Worm (Caenorhabditis elegans) whole organism, L4 larva: ENCODE results near the gene srxa-8.
A peak's percentile ranks its signal among the peaks of the same experiment; 100 is the strongest.

ENCODE experiments used
- D1046.2 ChIP-seq: fragments of 200-800 bp; sonication (Bioruptor generic); IDR thresholded peaks from 2 replicates; pipeline ENCODE4 v1.3.6; 2022; ENCODE audit warnings: missing genetic modification characterization, missing compliant biosample characterization
- F49E8.2 ChIP-seq: sonication (generic microtip); optimal IDR thresholded peaks from 2 replicates; lab custom pipeline; 2016; ENCODE audit warnings: missing compliant biosample characterization, mild to moderate bottlenecking, missing genetic modification characterization, borderline replicate concordance
- R02D3.7 ChIP-seq: fragments of 150-350 bp; sonication (generic microtip); optimal IDR thresholded peaks from 3 replicates; lab custom pipeline; 2014; ENCODE audit warnings: missing biosample characterization, missing genetic modification characterization
- T20F7.1 ChIP-seq: fragments of 200-800 bp; sonication (Bioruptor generic); optimal IDR thresholded peaks from 2 replicates; lab custom pipeline; 2018; ENCODE audit warnings: mild to moderate bottlenecking, missing genetic modification characterization, missing compliant biosample characterization
- T26A8.4 ChIP-seq: fragments of 200-800 bp; sonication (Bioruptor generic); IDR thresholded peaks from 2 replicates; pipeline ENCODE4 v1.3.6; 2022; ENCODE audit warnings: missing genetic modification characterization, missing compliant biosample characterization
- Y105C5A.15 ChIP-seq: fragments of 200-800 bp; sonication (Bioruptor generic); IDR thresholded peaks from 2 replicates; pipeline ENCODE4 v1.3.6; 2022; ENCODE audit warnings: missing genetic modification characterization, missing compliant biosample characterization
- Y48G9A.11 ChIP-seq: fragments of 200-800 bp; sonication (Bioruptor generic); IDR thresholded peaks from 2 replicates; pipeline ENCODE4 v1.3.6; 2022; ENCODE audit warnings: missing genetic modification reagents, missing genetic modification characterization, missing compliant biosample characterization
- Y75B8A.6 ChIP-seq: fragments of 200-800 bp; sonication (Bioruptor generic); IDR thresholded peaks from 2 replicates; pipeline ENCODE4 v1.3.6; 2022; ENCODE audit warnings: missing genetic modification reagents, missing genetic modification characterization, missing compliant biosample characterization
- ama-1 ChIP-seq: fragments of 150-350 bp; optimal IDR thresholded peaks from 2 replicates; lab custom pipeline; 2014; ENCODE audit warnings: inconsistent platforms, mixed read lengths
- cey-2 ChIP-seq: sonication (generic microtip); optimal IDR thresholded peaks from 3 replicates; lab custom pipeline; 2017; ENCODE audit warnings: missing genetic modification characterization, mild to moderate bottlenecking, missing compliant biosample characterization, antibody characterized with exemption, borderline replicate concordance; ENCODE audit not compliant: insufficient read depth
- ctbp-1 ChIP-seq: fragments of 200-800 bp; sonication (Bioruptor generic); IDR thresholded peaks from 2 replicates; pipeline ENCODE4 v1.3.6; 2022; ENCODE audit warnings: missing genetic modification reagents, missing genetic modification characterization, missing compliant biosample characterization
- dmd-6 ChIP-seq: fragments of 200-800 bp; sonication (Bioruptor generic); IDR thresholded peaks from 2 replicates; pipeline ENCODE4 v1.3.6; 2022; ENCODE audit warnings: missing genetic modification reagents, missing genetic modification characterization, missing compliant biosample characterization
- dmd-8 ChIP-seq: fragments of 200-800 bp; sonication (Bioruptor generic); IDR thresholded peaks from 2 replicates; pipeline ENCODE4 v1.3.6; 2022; ENCODE audit warnings: missing genetic modification characterization, missing compliant biosample characterization
- duxl-1 ChIP-seq: sonication (generic microtip); optimal IDR thresholded peaks from 2 replicates; lab custom pipeline; 2016; ENCODE audit warnings: mild to moderate bottlenecking, missing genetic modification characterization, moderate library complexity, missing compliant biosample characterization; ENCODE audit not compliant: poor library complexity
- dve-1 ChIP-seq: sonication (generic microtip); optimal IDR thresholded peaks from 2 replicates; lab custom pipeline; 2017; ENCODE audit warnings: antibody characterized with exemption, mild to moderate bottlenecking, missing genetic modification characterization, missing compliant biosample characterization; ENCODE audit not compliant: insufficient read depth
- fkh-10 ChIP-seq: fragments of 150-350 bp; optimal IDR thresholded peaks from 2 replicates; lab custom pipeline; 2014; ENCODE audit warnings: missing biosample characterization, missing genetic modification reagents, missing genetic modification characterization
- fos-1 ChIP-seq: fragments of 150-350 bp; optimal IDR thresholded peaks from 2 replicates; lab custom pipeline; 2014; ENCODE audit warnings: missing biosample characterization, missing genetic modification characterization
- hif-1 ChIP-seq, 2 experiments: sonication (generic microtip); optimal IDR thresholded peaks; 2 replicates each; lab custom pipeline; 2016 to 2017; ENCODE audit warnings: missing compliant biosample characterization in 2 of 2, missing genetic modification characterization in 2 of 2, missing genetic modification reagents in 2 of 2, missing genotype in 2 of 2, mild to moderate bottlenecking in 1 of 2
- hlh-11 ChIP-seq: fragments of 200-800 bp; sonication (Bioruptor generic); optimal IDR thresholded peaks from 2 replicates; lab custom pipeline; 2018; ENCODE audit warnings: mild to moderate bottlenecking, missing genetic modification characterization, missing compliant biosample characterization
- jun-1 ChIP-seq: fragments of 150-350 bp; optimal IDR thresholded peaks from 2 replicates; lab custom pipeline; 2014; ENCODE audit warnings: missing biosample characterization, missing genetic modification reagents, missing genetic modification characterization
- lin-13 ChIP-seq: fragments of 150-350 bp; optimal IDR thresholded peaks from 2 replicates; lab custom pipeline; 2014; ENCODE audit warnings: missing biosample characterization, missing genetic modification reagents, missing genetic modification characterization
- lin-15B ChIP-seq: fragments of 150-350 bp; sonication (generic microtip); optimal IDR thresholded peaks from 3 replicates; lab custom pipeline; 2014; ENCODE audit warnings: missing biosample characterization, missing genetic modification characterization
- lsy-2 ChIP-seq, 2 experiments: fragments of 150-350 bp in 1 of 2; sonication (generic microtip) in 1 of 2; optimal IDR thresholded peaks; 2 replicates each; lab custom pipeline; 2014 to 2017; ENCODE audit warnings: missing biosample characterization in 2 of 2, missing genetic modification characterization in 2 of 2
- mdl-1 ChIP-seq, 2 experiments: fragments of 150-350 bp in 1 of 2; sonication (generic microtip) in 1 of 2; optimal IDR thresholded peaks; 2 replicates each; lab custom pipeline; 2014 to 2017; ENCODE audit warnings: missing biosample characterization in 2 of 2, missing genetic modification characterization in 2 of 2
- mdt-29 ChIP-seq: fragments of 200-800 bp; sonication (Bioruptor generic); IDR thresholded peaks from 2 replicates; pipeline ENCODE4 v1.3.6; 2022; ENCODE audit warnings: missing genetic modification reagents, missing genetic modification characterization, missing compliant biosample characterization
- mep-1 ChIP-seq: fragments of 150-350 bp; sonication (generic microtip); optimal IDR thresholded peaks from 3 replicates; lab custom pipeline; 2014; ENCODE audit warnings: missing biosample characterization, missing genetic modification characterization
- mxl-3 ChIP-seq: fragments of 200-800 bp; sonication (Bioruptor generic); optimal IDR thresholded peaks from 2 replicates; lab custom pipeline; 2018; ENCODE audit warnings: mild to moderate bottlenecking, missing genetic modification characterization, missing compliant biosample characterization
- nhr-102 ChIP-seq: sonication (generic microtip); optimal IDR thresholded peaks from 2 replicates; lab custom pipeline; 2016; ENCODE audit warnings: mild to moderate bottlenecking, missing genetic modification characterization, moderate library complexity, missing compliant biosample characterization
- nhr-25 ChIP-seq: sonication (generic microtip); optimal IDR thresholded peaks from 2 replicates; lab custom pipeline; 2017; ENCODE audit warnings: missing genetic modification characterization, mild to moderate bottlenecking, missing compliant biosample characterization, antibody characterized with exemption, moderate library complexity, borderline replicate concordance; ENCODE audit not compliant: insufficient read depth
- nhr-48 ChIP-seq: sonication (generic microtip); optimal IDR thresholded peaks from 2 replicates; lab custom pipeline; 2016; ENCODE audit warnings: mild to moderate bottlenecking, missing genetic modification characterization, missing compliant biosample characterization
- php-3 ChIP-seq: fragments of 200-800 bp; sonication (Bioruptor generic); IDR thresholded peaks from 2 replicates; pipeline ENCODE4 v1.3.6; 2022; ENCODE audit warnings: missing genetic modification reagents, missing genetic modification characterization, missing compliant biosample characterization
- rbr-2 ChIP-seq: sonication (generic microtip); optimal IDR thresholded peaks from 2 replicates; lab custom pipeline; 2016; ENCODE audit warnings: missing genotype, missing genetic modification characterization, missing compliant biosample characterization
- unc-130 ChIP-seq: sonication (generic microtip); optimal IDR thresholded peaks from 2 replicates; lab custom pipeline; 2016; ENCODE audit warnings: missing genetic modification reagents, missing genetic modification characterization, missing compliant biosample characterization
- unc-39 ChIP-seq: sonication (generic microtip); optimal IDR thresholded peaks from 2 replicates; lab custom pipeline; 2017; ENCODE audit warnings: missing biosample characterization, missing genetic modification characterization
- unc-62 ChIP-seq, 3 experiments: fragments of 150-350 bp in 1 of 3; sonication (generic microtip); optimal IDR thresholded peaks in 2 of 3; peaks in 1 of 3; 1 replicate in 1 of 3; 2 replicates in 2 of 3; lab custom pipeline; 2014 to 2017; ENCODE audit warnings: missing biosample characterization in 3 of 3, missing genetic modification characterization in 3 of 3, missing genetic modification reagents in 3 of 3, missing genotype in 1 of 3
- vab-7 ChIP-seq: fragments of 200-800 bp; sonication (Bioruptor generic); IDR thresholded peaks from 2 replicates; pipeline ENCODE4 v1.3.6; 2022; ENCODE audit warnings: missing genetic modification reagents, missing genetic modification characterization, missing compliant biosample characterization
- zfp-3 ChIP-seq: fragments of 200-800 bp; sonication (Bioruptor generic); conservative IDR thresholded peaks from 2 replicates; pipeline ENCODE4 v1.3.6; 2022; ENCODE audit warnings: missing genetic modification reagents, missing genetic modification characterization, missing compliant biosample characterization
- zip-11 ChIP-seq: fragments of 200-800 bp; sonication (Bioruptor generic); IDR thresholded peaks from 2 replicates; pipeline ENCODE4 v1.3.6; 2022; ENCODE audit warnings: missing genetic modification characterization, missing compliant biosample characterization
- zip-2 ChIP-seq: fragments of 150-350 bp; optimal IDR thresholded peaks from 2 replicates; lab custom pipeline; 2014; ENCODE audit warnings: missing biosample characterization, missing genetic modification characterization
- ztf-11 ChIP-seq: fragments of 150-350 bp; optimal IDR thresholded peaks from 2 replicates; lab custom pipeline; 2014; ENCODE audit warnings: missing biosample characterization, missing genetic modification characterization
- ztf-7 ChIP-seq: fragments of 150-350 bp; optimal IDR thresholded peaks from 2 replicates; lab custom pipeline; 2014; ENCODE audit warnings: missing biosample characterization, missing genetic modification characterization

srxa-8 gene

DNA sequence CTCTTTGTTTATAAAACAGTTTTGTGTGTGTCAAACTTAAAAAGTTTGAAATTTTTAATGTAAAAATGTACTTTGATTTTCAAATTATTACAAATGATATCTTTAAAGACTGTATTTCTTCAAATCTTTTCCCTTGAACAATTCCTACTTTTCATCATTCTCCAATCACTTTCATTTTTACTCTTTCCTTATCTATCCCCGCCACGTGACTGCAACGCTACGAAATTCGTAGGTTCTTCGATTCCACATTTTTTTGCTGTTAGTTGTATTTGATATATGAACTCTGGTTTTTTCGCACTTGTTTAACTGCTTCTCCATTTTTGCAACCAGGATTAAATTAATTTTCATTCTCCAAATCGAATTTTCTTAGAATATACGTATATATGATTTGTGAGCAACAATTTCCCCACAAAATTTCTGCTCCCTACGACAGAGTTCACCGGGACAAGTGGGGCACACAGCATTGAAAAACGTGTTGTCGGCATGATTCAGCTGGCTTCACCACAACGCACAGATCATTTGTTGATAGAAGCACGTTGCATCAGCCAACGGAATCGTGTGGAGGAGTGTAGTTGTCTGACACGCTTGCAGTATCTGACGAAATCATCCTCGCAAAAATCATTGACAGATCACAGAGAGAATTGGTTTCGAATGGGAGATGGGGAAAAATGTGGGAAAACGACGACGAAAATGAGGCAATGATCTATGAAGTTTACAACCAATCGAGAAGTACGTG lies 46.2 kb upstream of the srxa-8 start (continued):
- TF ChIP-seq vab-7 (GFP tag; lab: Robert Waterston, UW) = no peak
- peak; percentile 68 for TF ChIP-seq ztf-7
- no peak for TF ChIP-seq R02D3.7 (tag; lab: Kevin White, UChicago)
- TF ChIP-seq Y75B8A.6 (GFP tag; lab: Robert Waterston, UW) = no peak
- peak; percentile 80 for TF ChIP-seq hlh-11 (tag; lab: Kevin White, UChicago)
- peak; percentile 73 for TF ChIP-seq dve-1 (tag; lab: Kevin White, UChicago)
- TF ChIP-seq mdl-1 (tag; optimal IDR thresholded peaks at IDR 0.05; lab: Kevin White, UChicago) = peak in 1 of 2 experiments; percentile 57
- no peak for TF ChIP-seq rbr-2 (tag; lab: Kevin White, UChicago)
- TF ChIP-seq lin-15B (tag; lab: Kevin White, UChicago) = no peak
- TF ChIP-seq unc-62 (GFP tag; optimal IDR thresholded peaks at IDR 0.05 in 1 of 2; lab: Kevin White, UChicago) = peak in 1 of 2 experiments; percentile 89
- no peak for TF ChIP-seq unc-62 (tag; optimal IDR thresholded peaks at IDR 0.05; lab: Kevin White, UChicago)
- no peak; the same call in 1 of the 2 replicates for TF ChIP-seq T26A8.4 (GFP tag; lab: Robert Waterston, UW)
- TF ChIP-seq mdt-29 (GFP tag; lab: Robert Waterston, UW) = no peak
- TF ChIP-seq nhr-102 (tag; lab: Kevin White, UChicago) = peak; percentile 48
- no peak for TF ChIP-seq lin-13 (GFP tag; lab: Kevin White, UChicago)
- TF ChIP-seq duxl-1 (tag; lab: Kevin White, UChicago) = no peak
- TF ChIP-seq Y105C5A.15 (GFP tag; lab: Robert Waterston, UW) = no peak
- TF ChIP-seq cey-2 = no peak
- peak in 1 of 2 experiments; percentile 27 for TF ChIP-seq lsy-2 (tag; optimal IDR thresholded peaks at IDR 0.05; lab: Kevin White, UChicago)
- TF ChIP-seq D1046.2 (GFP tag; lab: Robert Waterston, UW) = no peak
- TF ChIP-seq nhr-48 (tag; lab: Kevin White, UChicago) = peak; percentile 94
- no peak for TF ChIP-seq zip-11
- TF ChIP-seq dmd-6 (GFP tag; lab: Robert Waterston, UW) = peak; percentile 86
- no peak for TF ChIP-seq dmd-8 (GFP tag; lab: Robert Waterston, UW)
- no peak for TF ChIP-seq ztf-11
- no peak for TF ChIP-seq zip-2
- peak; percentile 9 for TF ChIP-seq T20F7.1 (GFP tag; lab: Kevin White, UChicago)
- TF ChIP-seq Y48G9A.11 (GFP tag; lab: Robert Waterston, UW) = no peak
- no peak for TF ChIP-seq F49E8.2 (tag; lab: Kevin White, UChicago)
- TF ChIP-seq nhr-25 = no peak
- peak; percentile 26 for TF ChIP-seq ama-1 (lab: Kevin White, UChicago)
- no peak for TF ChIP-seq unc-130 (GFP tag; lab: Kevin White, UChicago)
- peak in 1 of 2 experiments; percentile 78 for TF ChIP-seq hif-1 (tag; optimal IDR thresholded peaks at IDR 0.05; lab: Kevin White, UChicago)
- no peak for TF ChIP-seq zfp-3 (GFP tag; lab: Robert Waterston, UW)
- TF ChIP-seq mep-1 (tag; lab: Kevin White, UChicago) = peak; percentile 43
- TF ChIP-seq jun-1 = no peak
- TF ChIP-seq mxl-3 (GFP tag; lab: Kevin White, UChicago) = peak; percentile 100
- TF ChIP-seq ctbp-1 (GFP tag; lab: Robert Waterston, UW) = no peak
- TF ChIP-seq fos-1 = no peak
- TF ChIP-seq fkh-10 (GFP tag; lab: Kevin White, UChicago) = no peak
- no peak for TF ChIP-seq unc-39
- no peak for TF ChIP-seq php-3 (GFP tag; lab: Robert Waterston, UW)
